Worm (Caenorhabditis elegans): Measurements from ENCODE around the gene mltn-1.

Gene mltn-1

DNA sequence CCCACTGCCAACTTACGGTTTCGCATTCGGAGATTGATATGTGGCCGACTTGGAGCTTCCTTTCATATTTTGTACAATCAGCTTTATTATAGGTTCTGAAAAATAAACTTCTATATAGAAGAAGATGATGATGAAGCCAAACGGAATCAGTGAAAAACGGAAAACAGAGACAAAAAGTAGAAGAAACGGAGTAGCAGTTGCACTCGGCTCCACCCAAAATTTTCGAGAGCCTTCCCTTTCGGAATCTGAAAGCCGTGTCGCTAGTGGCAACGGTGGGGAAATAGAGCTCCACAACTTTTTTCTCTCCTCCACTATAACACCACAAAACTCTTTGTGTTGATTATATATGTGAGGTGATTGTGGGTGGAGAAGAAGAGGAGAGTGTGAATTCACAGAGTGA lies 36.4 kb upstream of the mltn-1 start, which contains the start of gene W09H1.1:
Gene W09H1.1 (minus strand): TSS at position 101 of the 400 bp plus-strand sequence.
- TF ChIP-seq hlh-6 (tag; optimal IDR thresholded peaks at IDR 0.05) (no peak), fkh-10 (GFP tag; optimal IDR thresholded peaks at IDR 0.05) (no peak), hlh-15 (tag; optimal IDR thresholded peaks at IDR 0.05) (no peak), elt-4 (tag; optimal IDR thresholded peaks at IDR 0.05) (no peak), tbx-2 (tag; optimal IDR thresholded peaks at IDR 0.05) (no peak), unc-42 (tag; optimal IDR thresholded peaks at IDR 0.05) (no peak), ceh-6 (GFP tag; optimal IDR thresholded peaks at IDR 0.05) (no peak), npax-4 (tag; optimal IDR thresholded peaks at IDR 0.05) (no peak), nfya-1 (tag; optimal IDR thresholded peaks at IDR 0.05) (no peak), ceh-30 (tag; optimal IDR thresholded peaks at IDR 0.05) (no peak), C38D4.7 (GFP tag; optimal IDR thresholded peaks at IDR 0.05) (no peak), mec-3 (tag; optimal IDR thresholded peaks at IDR 0.05; ENCODE audit: borderline replicate concordance) (no peak), Y22D7AL.16 (tag; optimal IDR thresholded peaks at IDR 0.05) (no peak), ceh-14 (tag; optimal IDR thresholded peaks at IDR 0.05) (no peak)

DNA sequence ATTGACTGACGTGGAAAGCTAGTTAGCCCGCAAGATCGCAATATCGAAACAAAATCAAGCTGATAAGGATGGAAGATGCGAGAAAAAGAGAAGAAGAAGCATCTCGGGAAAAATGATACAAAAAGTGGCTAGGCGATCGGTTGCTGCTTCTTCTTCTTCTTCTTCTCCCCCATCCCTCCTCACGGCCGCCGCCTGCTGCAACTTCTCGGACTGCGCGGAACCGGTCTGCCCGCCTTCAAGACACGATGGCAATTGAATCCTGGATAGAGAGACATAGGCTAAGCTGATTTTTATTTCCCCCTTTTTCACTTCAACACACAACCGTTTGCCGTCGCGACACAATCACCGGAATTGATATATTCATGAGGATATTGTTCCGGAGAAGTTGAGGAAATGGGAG lies 29.4 kb upstream of the mltn-1 start:
- no peak for TF ChIP-seq mec-3 (tag; optimal IDR thresholded peaks at IDR 0.05; ENCODE audit: borderline replicate concordance)
- TF ChIP-seq F13H6.1 (tag; optimal IDR thresholded peaks at IDR 0.05), result no peak
- no peak for TF ChIP-seq ceh-18 (tag; optimal IDR thresholded peaks at IDR 0.05)
- no peak for TF ChIP-seq nhr-232 (tag; optimal IDR thresholded peaks at IDR 0.05)
- TF ChIP-seq rnt-1 (tag; optimal IDR thresholded peaks at IDR 0.05), result no peak
- TF ChIP-seq sox-2 (GFP tag; IDR thresholded peaks at IDR 0.05), result no peak
- TF ChIP-seq ztf-16 (tag; optimal IDR thresholded peaks at IDR 0.05), result no peak
- TF ChIP-seq syd-9 (tag; optimal IDR thresholded peaks at IDR 0.05), result no peak

DNA sequence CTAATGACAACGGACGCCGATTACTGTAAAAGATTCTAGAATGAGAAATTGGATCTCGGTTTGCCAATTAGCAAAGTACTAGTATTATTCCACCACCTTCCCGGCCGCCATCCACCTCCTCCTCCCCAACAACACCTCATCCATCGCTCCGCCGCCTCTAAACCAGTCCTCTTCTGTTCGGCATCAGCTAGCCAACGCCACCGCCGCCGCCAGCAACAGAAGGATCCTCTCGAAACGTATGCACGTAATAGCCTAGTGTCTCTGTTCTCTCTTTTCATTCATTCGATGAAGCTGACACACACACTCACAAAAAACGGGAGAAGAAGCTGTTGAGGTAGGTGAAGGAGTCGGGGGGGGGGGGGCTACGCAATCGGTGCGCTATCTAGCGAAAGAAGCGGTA lies 25.7 kb upstream of the mltn-1 start:
- TF ChIP-seq ceh-45 (GFP tag; IDR thresholded peaks at IDR 0.05) (0 out of 2 replicates have a peak, but pooled peaks have one; percentile 27), K02D7.2 (tag; optimal IDR thresholded peaks at IDR 0.05) (no peak), ceh-31 (tag; optimal IDR thresholded peaks at IDR 0.05) (no peak), dve-1 (tag; optimal IDR thresholded peaks at IDR 0.05) (no peak), rnt-1 (tag; optimal IDR thresholded peaks at IDR 0.05) (no peak), fax-1 (tag; optimal IDR thresholded peaks at IDR 0.05) (no peak), npax-4 (tag; optimal IDR thresholded peaks at IDR 0.05) (no peak)

DNA sequence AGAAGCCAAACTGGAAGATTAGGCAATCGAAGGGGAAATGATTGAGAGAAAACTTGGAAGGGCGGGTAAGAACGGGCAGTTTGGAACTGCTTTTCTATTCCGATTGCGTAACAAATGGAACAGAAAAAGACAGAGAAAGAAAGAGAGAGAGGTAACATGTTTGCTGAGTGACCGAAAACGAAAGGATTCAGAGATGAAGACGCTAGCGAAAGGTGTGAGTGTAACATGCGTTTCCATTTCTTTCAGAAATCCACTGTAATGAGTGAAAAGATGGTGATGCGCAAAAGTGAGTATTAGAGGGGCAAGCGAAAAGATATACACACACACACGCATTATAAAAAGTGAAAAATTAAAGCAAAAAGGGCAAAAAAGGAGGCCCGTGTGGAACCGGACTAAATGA lies 22.5 kb upstream of the mltn-1 start:
- TF ChIP-seq ref-2 (tag; optimal IDR thresholded peaks at IDR 0.05) (no peak), hlh-8 (tag; optimal IDR thresholded peaks at IDR 0.05) (no peak), ama-1 (optimal IDR thresholded peaks at IDR 0.05) (no peak), F13H6.1 (tag; optimal IDR thresholded peaks at IDR 0.05) (no peak), K02D7.2 (tag; optimal IDR thresholded peaks at IDR 0.05) (no peak), fkh-10 (GFP tag; optimal IDR thresholded peaks at IDR 0.05) (no peak), nfya-1 (tag; optimal IDR thresholded peaks at IDR 0.05) (no peak), ceh-31 (tag; optimal IDR thresholded peaks at IDR 0.05) (no peak), ahr-1 (tag; optimal IDR thresholded peaks at IDR 0.05) (no peak), sdc-2 (tag; optimal IDR thresholded peaks at IDR 0.05) (no peak), lin-11 (tag; optimal IDR thresholded peaks at IDR 0.05) (no peak), ceh-22 (tag; optimal IDR thresholded peaks at IDR 0.05) (no peak), mec-3 (tag; optimal IDR thresholded peaks at IDR 0.05; ENCODE audit: borderline replicate concordance) (no peak), pros-1 (tag; optimal IDR thresholded peaks at IDR 0.05) (no peak), ets-4 (tag; optimal IDR thresholded peaks at IDR 0.05) (no peak), unc-3 (GFP tag; conservative IDR thresholded peaks at IDR 0.05) (no peak), unc-3 (tag; optimal IDR thresholded peaks at IDR 0.05) (no peak), hlh-13 (GFP tag; optimal IDR thresholded peaks at IDR 0.05) (no peak)

All from whole organism, late embryonic.